Worm (Caenorhabditis elegans): ENCODE results near the gene let-2.

- TF ChIP-seq ama-1 (optimal IDR thresholded peaks at IDR 0.05), result no peak
- no peak for TF ChIP-seq flt-1 (GFP tag; IDR thresholded peaks at IDR 0.05)
- TF ChIP-seq ceh-13 (GFP tag; optimal IDR thresholded peaks at IDR 0.05), result no peak
- no peak for TF ChIP-seq aly-1 (tag; optimal IDR thresholded peaks at IDR 0.05)
- no peak for TF ChIP-seq hmbx-1 (tag; optimal IDR thresholded peaks at IDR 0.05)
- TF ChIP-seq ceh-36 (tag; optimal IDR thresholded peaks at IDR 0.05), result no peak
- no peak for TF ChIP-seq F13C5.2 (tag; optimal IDR thresholded peaks at IDR 0.05)
- TF ChIP-seq ets-7 (tag; optimal IDR thresholded peaks at IDR 0.05), result no peak
- no peak for TF ChIP-seq pes-1 (GFP tag; IDR thresholded peaks at IDR 0.05)
- TF ChIP-seq tbx-37 (GFP tag; conservative IDR thresholded peaks at IDR 0.05), result no peak
- TF ChIP-seq B0310.2 (tag; optimal IDR thresholded peaks at IDR 0.05), result no peak
- TF ChIP-seq hmg-4 (GFP tag; optimal IDR thresholded peaks at IDR 0.05), result no peak
Observed at ce11 chrX:16400897-16401296, 11.8 kb upstream of the let-2 start.
